Fruit fly (Drosophila melanogaster) whole organism, larva: Measurements from ENCODE around the gene tal-AA.

Experiments
- noc ChIP-seq: fragments of 200-800 bp; sonication (Bioruptor generic); optimal IDR thresholded peaks from 3 replicates; lab custom pipeline; 2019; ENCODE audit warnings: missing biosample characterization, mild to moderate bottlenecking, missing genetic modification characterization, moderate library complexity

tal-AA gene

dm6 chr3R:13812736-13813250 is at the start of gene tal-AA, which contains the start of the genes tal-1A, tal-2A and tal-3A:
Gene tal-AA, plus strand, starts transcription at chr3R:13813109.
Gene tal-1A, plus strand, starts transcription at chr3R:13813109.
Gene tal-2A, plus strand, starts transcription at chr3R:13813109.
Gene tal-3A, plus strand, starts transcription at chr3R:13813109.
- TF ChIP-seq noc: peak; percentile 27

- no peak for TF ChIP-seq noc
Observed at dm6 chr3R:13765001-13765400, 47.9 kb upstream of the tal-AA start.

dm6 chr3R:13765456-13765855 is 47.5 kb upstream of the tal-AA start, which contains the start of gene CG9312:
Gene CG9312, plus strand, starts transcription at chr3R:13765756.
- TF ChIP-seq noc: no peak

- TF ChIP-seq noc: no peak
Observed at dm6 chr3R:13767239-13767638, 45.7 kb upstream of the tal-AA start, which contains the start of gene Cht5. Gene Cht5, plus strand, starts transcription at chr3R:13767549.

dm6 chr3R:13771195-13771594 is 41.7 kb upstream of the tal-AA start, which contains the start of gene CG9297:
Gene CG9297, plus strand, starts transcription at chr3R:13771495.
- TF ChIP-seq noc: no peak

dm6 chr3R:13773350-13773749 is 39.6 kb upstream of the tal-AA start:
- TF ChIP-seq noc: no peak

dm6 chr3R:13779241-13779683 is 33.6 kb upstream of the tal-AA start, which contains the start of the genes CG42375 and CG9288:
Gene CG42375, plus strand, starts transcription at chr3R:13779624.
Gene CG9288, plus strand, starts transcription at chr3R:13779624.
- TF ChIP-seq noc: no peak

- no peak for TF ChIP-seq noc
Observed at dm6 chr3R:13780769-13781168, 32.1 kb upstream of the tal-AA start, which contains the start of gene CG9286. Gene CG9286, plus strand, starts transcription at chr3R:13780964.

dm6 chr3R:13782035-13782434 is 30.9 kb upstream of the tal-AA start, which contains the start of gene Dip-B:
Gene Dip-B, plus strand, starts transcription at chr3R:13782288.
- TF ChIP-seq noc: no peak

dm6 chr3R:13782578-13782977 is 30.3 kb upstream of the tal-AA start:
- TF ChIP-seq noc: no peak

- TF ChIP-seq noc: no peak
Observed at dm6 chr3R:13783397-13783796, 29.5 kb upstream of the tal-AA start.

- TF ChIP-seq noc: no peak
Observed at dm6 chr3R:13785895-13786294, 27.0 kb upstream of the tal-AA start.

- no peak for TF ChIP-seq noc
Observed at dm6 chr3R:13788224-13788623, 24.7 kb upstream of the tal-AA start.

dm6 chr3R:13788672-13789071 is 24.2 kb upstream of the tal-AA start:
- TF ChIP-seq noc: no peak

dm6 chr3R:13789617-13790277 is 23.2 kb upstream of the tal-AA start:
- TF ChIP-seq noc: no peak

dm6 chr3R:13790820-13791219 is 22.1 kb upstream of the tal-AA start:
- no peak for TF ChIP-seq noc

dm6 chr3R:13793105-13793978 is 19.6 kb upstream of the tal-AA start:
- no peak for TF ChIP-seq noc
